Worm (Caenorhabditis elegans) whole organism, mixed stage, embryonic: ENCODE results near the gene sco-1.

Source experiments
- blmp-1 ChIP-seq: fragments of 150-350 bp; optimal IDR thresholded peaks from 2 replicates; lab custom pipeline; 2014; ENCODE audit warnings: missing biosample characterization, missing genetic modification characterization
- ceh-39 ChIP-seq: fragments of 150-350 bp; optimal IDR thresholded peaks from 2 replicates; lab custom pipeline; 2014; ENCODE audit warnings: missing biosample characterization, missing genetic modification characterization
- drap-1 ChIP-seq: fragments of 200-800 bp; sonication (Bioruptor generic); optimal IDR thresholded peaks from 3 replicates; lab custom pipeline; 2018; ENCODE audit warnings: mild to moderate bottlenecking, missing genetic modification characterization, missing compliant biosample characterization
- ham-2 ChIP-seq: fragments of 200-800 bp; sonication (Bioruptor generic); optimal IDR thresholded peaks from 2 replicates; lab custom pipeline; 2018; ENCODE audit warnings: mild to moderate bottlenecking, missing genetic modification characterization, missing compliant biosample characterization
- hlh-1 ChIP-seq: fragments of 150-350 bp; optimal IDR thresholded peaks from 2 replicates; lab custom pipeline; 2014; ENCODE audit warnings: missing biosample characterization, missing genetic modification reagents, missing genetic modification characterization
- lsy-2 ChIP-seq: fragments of 150-350 bp; optimal IDR thresholded peaks from 2 replicates; lab custom pipeline; 2014; ENCODE audit warnings: missing biosample characterization, missing genetic modification characterization
- nhr-12 ChIP-seq: fragments of 150-350 bp; optimal IDR thresholded peaks from 2 replicates; lab custom pipeline; 2014; ENCODE audit warnings: missing biosample characterization, missing genetic modification characterization
- nhr-237 ChIP-seq: fragments of 150-350 bp; optimal IDR thresholded peaks from 2 replicates; lab custom pipeline; 2014; ENCODE audit warnings: missing biosample characterization, missing genetic modification characterization
- pha-4 ChIP-seq: fragments of 150-350 bp; optimal IDR thresholded peaks from 2 replicates; lab custom pipeline; 2018; ENCODE audit warnings: missing biosample characterization, missing genetic modification reagents, missing genetic modification characterization
- snpc-4 ChIP-seq: fragments of 150-350 bp; optimal IDR thresholded peaks from 2 replicates; lab custom pipeline; 2014; ENCODE audit warnings: missing biosample characterization, missing genetic modification characterization
- sptf-1 ChIP-seq: sonication (generic microtip); optimal IDR thresholded peaks from 2 replicates; lab custom pipeline; 2017; ENCODE audit warnings: mild to moderate bottlenecking, missing genetic modification characterization, moderate library complexity, missing compliant biosample characterization
- unc-62 ChIP-seq: fragments of 150-350 bp; optimal IDR thresholded peaks from 2 replicates; lab custom pipeline; 2014; ENCODE audit warnings: missing biosample characterization, missing genetic modification reagents, missing genetic modification characterization
- ztf-11 ChIP-seq: fragments of 150-350 bp; optimal IDR thresholded peaks from 2 replicates; lab custom pipeline; 2014; ENCODE audit warnings: missing biosample characterization, missing genetic modification characterization

ce11 chrII:4316011-4316410 is 16.6 kb downstream of the sco-1 start, which contains the start of gene srw-40:
- no peak for TF ChIP-seq ztf-11 (tag; lab: Kevin White, UChicago)
- TF ChIP-seq drap-1 (GFP tag; lab: Kevin White, UChicago) = no peak
- TF ChIP-seq sptf-1 (tag; lab: Kevin White, UChicago) = no peak
- TF ChIP-seq blmp-1 (tag; lab: Kevin White, UChicago) = no peak
- no peak for TF ChIP-seq unc-62 (GFP tag; lab: Kevin White, UChicago)
- TF ChIP-seq nhr-12 (tag; lab: Kevin White, UChicago) = no peak
- TF ChIP-seq pha-4 = no peak
- no peak for TF ChIP-seq snpc-4 (tag; lab: Kevin White, UChicago)
- TF ChIP-seq ceh-39 (tag; lab: Kevin White, UChicago) = no peak
- no peak for TF ChIP-seq ham-2 (GFP tag; lab: Kevin White, UChicago)
- TF ChIP-seq nhr-237 (tag; lab: Kevin White, UChicago) = no peak
- no peak for TF ChIP-seq lsy-2 (tag; lab: Kevin White, UChicago)
- TF ChIP-seq hlh-1 = no peak
